Worm (Caenorhabditis elegans): ENCODE data around the gene tag-314.

ce11 chrV:10472901-10473774 is 44.6 kb upstream of the tag-314 start:
- TF ChIP-seq ceh-27 (GFP tag; optimal IDR thresholded peaks at IDR 0.05) (no peak), unc-62 (GFP tag; optimal IDR thresholded peaks at IDR 0.05) (no peak)

Data from whole organism, young adult.